Fruit fly (Drosophila melanogaster): ENCODE results near the gene Dred.

- TF ChIP-seq dmrt93B (GFP tag; optimal IDR thresholded peaks at IDR 0.05) (no peak), usp (GFP tag; optimal IDR thresholded peaks at IDR 0.05) (no peak), psq (GFP tag; optimal IDR thresholded peaks at IDR 0.05) (no peak), OdsH (GFP tag; optimal IDR thresholded peaks at IDR 0.05) (no peak), rgr (GFP tag; optimal IDR thresholded peaks at IDR 0.05) (no peak), h (GFP tag; optimal IDR thresholded peaks at IDR 0.05) (no peak)
Observed at dm6 chr3L:19532443-19532842, 11.6 kb downstream of the Dred start, which contains the start of gene Cpr76Bd.

Measured in whole organism, wandering third instar larva.